Fruit fly (Drosophila melanogaster) whole organism, adult: ENCODE measurements around the gene ALiX.

Source experiments
- CG12768 ChIP-seq: fragments of 200-800 bp; sonication (Bioruptor generic); optimal IDR thresholded peaks from 2 replicates; lab custom pipeline; 2017; ENCODE audit warnings: missing biosample characterization, missing genetic modification characterization, mild to moderate bottlenecking, moderate library complexity, missing genetic modification reagents
- cnc ChIP-seq, 2 experiments: fragments of >200 bp; optimal IDR thresholded peaks; 2 replicates each; lab custom pipeline; 2017
- kay ChIP-seq: fragments of 200-800 bp; sonication (Bioruptor generic); peaks from one replicate; lab custom pipeline; 2016; ENCODE audit warnings: missing biosample characterization, missing genetic modification characterization, borderline replicate concordance

DNA sequence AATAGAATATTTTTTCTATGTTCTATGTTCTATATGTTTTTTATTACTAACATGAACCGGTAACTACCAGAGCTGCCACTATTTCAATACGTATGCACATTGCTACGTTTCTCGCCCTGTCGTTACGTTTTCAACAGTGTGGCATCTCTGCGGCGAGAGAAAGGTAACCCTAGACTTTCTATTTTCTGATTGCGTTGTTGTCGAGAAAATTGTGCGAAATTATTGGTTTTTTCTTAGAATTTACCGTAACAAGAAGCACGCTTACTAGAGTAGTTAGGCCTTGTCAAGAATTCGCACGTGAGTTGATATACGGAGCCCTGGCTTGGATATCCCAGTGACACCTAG lies 291 bp upstream of the ALiX start, which contains the start of gene btz:
- TF ChIP-seq CG12768 (GFP tag; lab: Kevin White, UChicago) (no peak), kay (GFP tag; lab: Kevin White, UChicago) (no peak), cnc (optimal IDR thresholded peaks at IDR 0.05; lab: Kevin White, UChicago) (no peak)
